Fruit fly (Drosophila melanogaster) whole organism, embryonic: ENCODE measurements around the gene Tti1.

Experiments
- CG12236 ChIP-seq: fragments of 200-800 bp; sonication (Bioruptor generic); optimal IDR thresholded peaks from 2 replicates; lab custom pipeline; 2016; ENCODE audit warnings: missing biosample characterization, missing genetic modification characterization
- Elba2 ChIP-seq: fragments of 200-800 bp; sonication (Bioruptor generic); optimal IDR thresholded peaks from 3 replicates; lab custom pipeline; 2016; ENCODE audit warnings: missing biosample characterization, missing genetic modification characterization
- Fer1 ChIP-seq: fragments of 200-800 bp; sonication (Bioruptor generic); optimal IDR thresholded peaks from 2 replicates; lab custom pipeline; 2017; ENCODE audit warnings: missing biosample characterization, mild to moderate bottlenecking, missing genetic modification characterization
- kni ChIP-seq: fragments of 200-800 bp; sonication (Bioruptor generic); optimal IDR thresholded peaks from 3 replicates; lab custom pipeline; 2017; ENCODE audit warnings: mild to moderate bottlenecking, missing biosample characterization, missing genetic modification reagents, missing genetic modification characterization
- pros ChIP-seq: fragments of 200-800 bp; sonication (Bioruptor generic); optimal IDR thresholded peaks from 3 replicates; lab custom pipeline; 2019; ENCODE audit warnings: missing biosample characterization, mild to moderate bottlenecking, missing genetic modification characterization, moderate library complexity
- psq ChIP-seq: fragments of 200-800 bp; sonication (Bioruptor generic); optimal IDR thresholded peaks from 2 replicates; lab custom pipeline; 2017; ENCODE audit warnings: missing biosample characterization, missing genetic modification characterization
- sisA ChIP-seq: fragments of 200-800 bp; sonication (Bioruptor generic); IDR thresholded peaks from 2 replicates; pipeline ENCODE4 v1.3.6; 2022; ENCODE audit warnings: missing biosample characterization, missing genetic modification characterization

DNA sequence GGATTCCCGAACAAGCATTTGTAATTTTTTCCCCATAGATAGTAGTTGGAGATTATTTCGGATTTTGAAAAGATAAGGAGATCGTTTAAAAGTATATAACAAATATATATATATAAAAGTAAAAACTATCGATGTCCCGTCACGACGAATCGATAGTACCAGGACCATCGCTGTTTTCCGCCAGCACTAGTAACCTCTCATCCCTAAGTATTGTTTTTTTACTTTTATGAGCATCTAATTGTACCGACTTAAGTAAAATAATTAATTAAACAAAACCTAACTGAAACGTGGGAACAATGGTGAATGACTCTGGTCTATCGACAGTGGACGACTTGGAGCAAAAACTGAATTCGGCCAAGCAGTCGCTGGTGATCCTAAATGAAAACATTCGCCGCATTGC is 13.8 kb downstream of the Tti1 start, which contains the start of gene Pnn:
- no peak for TF ChIP-seq pros
- no peak for TF ChIP-seq CG12236
- TF ChIP-seq psq = no peak
- TF ChIP-seq sisA (GFP tag; lab: Robert Waterston, UW) = no peak
- TF ChIP-seq Fer1 (GFP tag; lab: Kevin White, UChicago) = no peak
- no peak for TF ChIP-seq kni (GFP tag; lab: Kevin White, UChicago)
- no peak for TF ChIP-seq Elba2 (GFP tag; lab: Kevin White, UChicago)
